Fruit fly (Drosophila melanogaster) whole organism, embryonic: ENCODE results near the gene CG12947.

Source experiments
- ATbp ChIP-seq: fragments of 200-800 bp; sonication (Bioruptor generic); optimal IDR thresholded peaks from 2 replicates; lab custom pipeline; 2017; ENCODE audit warnings: missing biosample characterization, mild to moderate bottlenecking, missing genetic modification characterization, missing genetic modification reagents
- Bgb ChIP-seq: fragments of 200-800 bp; sonication (Bioruptor generic); IDR thresholded peaks from 2 replicates; pipeline ENCODE4 v1.3.6; 2022; ENCODE audit warnings: missing biosample characterization, missing genetic modification characterization; ENCODE audit not compliant: partially characterized antibody
- CG14965 ChIP-seq: fragments of 200-800 bp; sonication (Bioruptor generic); optimal IDR thresholded peaks from 2 replicates; lab custom pipeline; 2016; ENCODE audit warnings: missing biosample characterization, missing genetic modification characterization, borderline replicate concordance
- CG18262 ChIP-seq: fragments of 200-800 bp; optimal IDR thresholded peaks from 3 replicates; lab custom pipeline; 2019; ENCODE audit warnings: missing biosample characterization, mild to moderate bottlenecking, missing genetic modification characterization, moderate library complexity
- CG2120 ChIP-seq: fragments of 200-800 bp; sonication (Bioruptor generic); optimal IDR thresholded peaks from 3 replicates; lab custom pipeline; 2016; ENCODE audit warnings: missing biosample characterization, missing genetic modification characterization
- CG2678 ChIP-seq: fragments of 200-800 bp; sonication (Bioruptor generic); optimal IDR thresholded peaks from 3 replicates; lab custom pipeline; 2019; ENCODE audit warnings: missing biosample characterization, mild to moderate bottlenecking, missing genetic modification characterization, moderate library complexity
- CG2712 ChIP-seq: fragments of 200-800 bp; optimal IDR thresholded peaks from 3 replicates; lab custom pipeline; 2019; ENCODE audit warnings: missing biosample characterization, mild to moderate bottlenecking, missing genetic modification characterization, moderate library complexity
- CG3847 ChIP-seq: fragments of 200-800 bp; sonication (Bioruptor generic); IDR thresholded peaks from 2 replicates; pipeline ENCODE4 v1.3.6; 2022; ENCODE audit warnings: missing biosample characterization, missing genetic modification characterization
- CG6254 ChIP-seq: fragments of 200-800 bp; sonication (Bioruptor generic); optimal IDR thresholded peaks from 3 replicates; lab custom pipeline; 2017; ENCODE audit warnings: mild to moderate bottlenecking, missing biosample characterization, missing genetic modification reagents, missing genetic modification characterization
- CG6813 ChIP-seq: fragments of 200-800 bp; sonication (Bioruptor generic); optimal IDR thresholded peaks from 2 replicates; lab custom pipeline; 2017; ENCODE audit warnings: missing biosample characterization, missing genetic modification characterization, mild to moderate bottlenecking, moderate library complexity, missing genetic modification reagents
- CG7556 ChIP-seq: fragments of 200-800 bp; sonication (Bioruptor generic); optimal IDR thresholded peaks from 2 replicates; lab custom pipeline; 2017; ENCODE audit warnings: missing biosample characterization, mild to moderate bottlenecking, missing genetic modification characterization
- CG7963 ChIP-seq: fragments of 200-800 bp; sonication (Bioruptor generic); IDR thresholded peaks from 3 replicates; pipeline ENCODE4 v1.3.6; 2022; ENCODE audit warnings: missing biosample characterization, missing genetic modification characterization; ENCODE audit not compliant: partially characterized antibody
- CG8388 ChIP-seq: fragments of 200-800 bp; sonication (Bioruptor generic); optimal IDR thresholded peaks from 2 replicates; lab custom pipeline; 2019; ENCODE audit warnings: missing biosample characterization, mild to moderate bottlenecking, missing genetic modification characterization, moderate library complexity
- D19A ChIP-seq: fragments of 200-800 bp; optimal IDR thresholded peaks from 3 replicates; lab custom pipeline; 2019; ENCODE audit warnings: missing biosample characterization, mild to moderate bottlenecking, missing genetic modification characterization, moderate library complexity
- Dek ChIP-seq: fragments of 200-800 bp; sonication (Bioruptor generic); optimal IDR thresholded peaks from 3 replicates; lab custom pipeline; 2019; ENCODE audit warnings: missing biosample characterization, mild to moderate bottlenecking, missing genetic modification characterization, moderate library complexity
- Fer1 ChIP-seq: fragments of 200-800 bp; sonication (Bioruptor generic); optimal IDR thresholded peaks from 2 replicates; lab custom pipeline; 2017; ENCODE audit warnings: missing biosample characterization, mild to moderate bottlenecking, missing genetic modification characterization
- MTF-1 ChIP-seq: fragments of 200-800 bp; sonication (Bioruptor generic); optimal IDR thresholded peaks from 2 replicates; lab custom pipeline; 2018; ENCODE audit warnings: missing biosample characterization, mild to moderate bottlenecking, missing genetic modification characterization, borderline replicate concordance
- Pdp1 ChIP-seq, 2 experiments: fragments of 200-800 bp; sonication (Bioruptor generic); optimal IDR thresholded peaks; 3 replicates each; lab custom pipeline; 2016; ENCODE audit warnings: missing biosample characterization in 2 of 2, missing genetic modification characterization in 2 of 2, mild to moderate bottlenecking in 1 of 2, moderate library complexity in 1 of 2
- Trl ChIP-seq, 3 experiments: fragments of >200 bp in 2 of 3; fragments of 200-800 bp in 1 of 3; sonication (Bioruptor generic) in 1 of 3; optimal IDR thresholded peaks; 2 replicates in 1 of 3; 3 replicates in 2 of 3; lab custom pipeline; 2016 to 2017; ENCODE audit warnings: missing biosample characterization in 1 of 3, missing genetic modification characterization in 1 of 3
- Xbp1 ChIP-seq: fragments of 200-800 bp; sonication (Bioruptor generic); optimal IDR thresholded peaks from 3 replicates; lab custom pipeline; 2016; ENCODE audit warnings: missing biosample characterization, mild to moderate bottlenecking, missing genetic modification characterization
- bsh ChIP-seq, 2 experiments: fragments of 200-800 bp; sonication (Bioruptor generic); optimal IDR thresholded peaks; 2 replicates each; lab custom pipeline; 2017 to 2018; ENCODE audit warnings: mild to moderate bottlenecking in 2 of 2, missing biosample characterization in 2 of 2, missing genetic modification characterization in 2 of 2, moderate library complexity in 1 of 2
- emc ChIP-seq: fragments of 200-800 bp; sonication (Bioruptor generic); optimal IDR thresholded peaks from 2 replicates; lab custom pipeline; 2016; ENCODE audit warnings: missing biosample characterization, missing genetic modification characterization
- fd3F ChIP-seq: fragments of 200-800 bp; sonication (Bioruptor generic); optimal IDR thresholded peaks from 2 replicates; lab custom pipeline; 2018; ENCODE audit warnings: missing biosample characterization, mild to moderate bottlenecking, missing genetic modification characterization, moderate library complexity
- gcm2 ChIP-seq: fragments of 200-800 bp; sonication (Bioruptor generic); optimal IDR thresholded peaks from 2 replicates; lab custom pipeline; 2016; ENCODE audit warnings: missing biosample characterization, missing genetic modification characterization
- gem ChIP-seq: fragments of 200-800 bp; sonication (Bioruptor generic); optimal IDR thresholded peaks from 2 replicates; lab custom pipeline; 2019; ENCODE audit warnings: missing biosample characterization, mild to moderate bottlenecking, missing genetic modification characterization, moderate library complexity
- gsb-n ChIP-seq: fragments of 200-800 bp; sonication (Bioruptor generic); optimal IDR thresholded peaks from 3 replicates; lab custom pipeline; 2018; ENCODE audit warnings: missing biosample characterization, mild to moderate bottlenecking, missing genetic modification characterization
- jing ChIP-seq: fragments of 200-800 bp; sonication (Bioruptor generic); optimal IDR thresholded peaks from 2 replicates; lab custom pipeline; 2018; ENCODE audit warnings: missing biosample characterization, mild to moderate bottlenecking, missing genetic modification characterization
- nmo ChIP-seq: fragments of 200-800 bp; sonication (Bioruptor generic); optimal IDR thresholded peaks from 2 replicates; lab custom pipeline; 2018; ENCODE audit warnings: missing biosample characterization, mild to moderate bottlenecking, missing genetic modification characterization, moderate library complexity
- phol ChIP-seq: fragments of 200-800 bp; sonication (Bioruptor generic); optimal IDR thresholded peaks from 3 replicates; lab custom pipeline; 2018; ENCODE audit warnings: missing biosample characterization, mild to moderate bottlenecking, missing genetic modification characterization, moderate library complexity
- prd ChIP-seq, 3 experiments: fragments of >200 bp in 2 of 3; fragments of 200-800 bp in 1 of 3; sonication (Bioruptor generic) in 1 of 3; optimal IDR thresholded peaks in 2 of 3; IDR thresholded peaks in 1 of 3; 2 replicates in 2 of 3; 3 replicates in 1 of 3; pipeline versions ENCODE4 v1.3.6 to Lab custom; 2017 to 2022; ENCODE audit warnings: missing biosample characterization in 1 of 3, missing genetic modification characterization in 1 of 3
- sens ChIP-seq: fragments of 200-800 bp; sonication (Bioruptor generic); peaks from one replicate; lab custom pipeline; 2016; ENCODE audit warnings: missing biosample characterization, missing genetic modification characterization
- sna ChIP-seq: fragments of 200-800 bp; sonication (Bioruptor generic); IDR thresholded peaks from 2 replicates; pipeline ENCODE4 v1.3.6; 2022; ENCODE audit warnings: missing biosample characterization, missing genetic modification characterization; ENCODE audit not compliant: partially characterized antibody
- so ChIP-seq: fragments of 200-800 bp; sonication (Bioruptor generic); IDR thresholded peaks from 3 replicates; pipeline ENCODE4 v1.3.6; 2022; ENCODE audit warnings: missing biosample characterization, missing genetic modification characterization
- unpg ChIP-seq: fragments of 200-800 bp; sonication (Bioruptor generic); optimal IDR thresholded peaks from 3 replicates; lab custom pipeline; 2018; ENCODE audit warnings: missing biosample characterization, mild to moderate bottlenecking, missing genetic modification characterization, moderate library complexity
- vnd ChIP-seq: fragments of 200-800 bp; sonication (Bioruptor generic); IDR thresholded peaks from 3 replicates; pipeline ENCODE4 v1.3.6; 2022; ENCODE audit warnings: missing biosample characterization, missing genetic modification characterization; ENCODE audit not compliant: partially characterized antibody
- vvl ChIP-seq: fragments of 200-800 bp; sonication (Bioruptor generic); IDR thresholded peaks from 2 replicates; pipeline ENCODE4 v1.3.6; 2022; ENCODE audit warnings: missing biosample characterization, missing genetic modification characterization
- wor ChIP-seq: fragments of 200-800 bp; sonication (Bioruptor generic); IDR thresholded peaks from 2 replicates; pipeline ENCODE4 v1.3.6; 2022; ENCODE audit warnings: missing biosample characterization, missing genetic modification characterization
- yki ChIP-seq: fragments of >200 bp; optimal IDR thresholded peaks from 3 replicates; lab custom pipeline; 2018

The CG12947 gene

DNA sequence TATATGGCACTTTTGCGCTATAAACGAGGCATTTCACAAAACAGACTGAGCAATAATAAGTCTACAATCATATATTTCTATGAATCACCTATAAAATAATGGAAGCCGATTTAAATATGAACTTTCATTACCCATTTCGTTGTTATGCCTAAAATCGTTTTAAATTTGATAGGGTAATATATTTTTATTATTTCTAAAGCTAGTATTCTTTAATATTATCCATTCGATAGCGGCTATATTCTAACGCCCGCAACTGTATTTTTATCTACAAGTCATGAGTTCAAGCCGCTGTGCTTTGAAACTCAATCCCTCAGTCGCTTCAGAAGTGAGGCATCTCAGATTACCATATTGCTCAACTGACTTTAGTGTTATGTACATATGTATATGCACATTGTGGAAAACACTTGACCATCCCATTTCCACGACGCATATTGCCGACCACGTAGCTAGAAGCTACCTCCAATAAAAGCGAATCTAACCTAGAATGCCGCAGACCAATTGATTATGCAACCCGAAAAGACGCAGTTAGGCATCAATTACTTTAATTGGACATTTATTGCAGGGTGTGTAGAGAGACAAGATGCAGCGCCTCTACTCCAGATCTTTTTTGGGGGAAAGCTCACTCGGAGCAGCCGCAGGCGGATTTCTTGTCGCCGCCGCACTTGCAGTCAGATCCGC, 3.5 kb downstream of the CG12947 start (continued):
- peak; percentile 21; the same call in 1 of the 2 replicates for TF ChIP-seq Bgb (GFP tag; lab: Robert Waterston, UW)
- TF ChIP-seq sna (GFP tag; lab: Robert Waterston, UW), result no peak
- peak; percentile 73 for TF ChIP-seq gem
- TF ChIP-seq vvl (GFP tag; lab: Robert Waterston, UW), result 0 out of 2 replicates have a peak, but pooled peaks have one; percentile 8
- no peak for TF ChIP-seq fd3F (GFP tag; lab: Kevin White, UChicago)
- no peak for TF ChIP-seq yki (lab: Kevin White, UChicago)
- peak in 1 of 2 experiments; percentile 33 for TF ChIP-seq bsh (GFP tag; optimal IDR thresholded peaks at IDR 0.05; lab: Kevin White, UChicago)
- no peak for TF ChIP-seq emc (GFP tag; lab: Kevin White, UChicago)
- TF ChIP-seq sens (GFP tag; lab: Kevin White, UChicago), result peak; percentile 25
- TF ChIP-seq CG18262 (tag; lab: Kevin White, UChicago), result peak; percentile 27
- peak; percentile 45 for TF ChIP-seq CG7556 (GFP tag; lab: Kevin White, UChicago)
- 0 out of 3 replicates have a peak, but pooled peaks have one; percentile 25 for TF ChIP-seq so (GFP tag; lab: Robert Waterston, UW)
- TF ChIP-seq nmo (GFP tag; lab: Kevin White, UChicago), result peak; percentile 5
- TF ChIP-seq CG2712 (tag; lab: Kevin White, UChicago), result peak; percentile 35
- no peak for TF ChIP-seq CG7963 (GFP tag; lab: Robert Waterston, UW)
- TF ChIP-seq gsb-n, result peak; percentile 14
- peak; percentile 47 for TF ChIP-seq unpg (GFP tag; lab: Kevin White, UChicago)
- peak; percentile 24 for TF ChIP-seq CG2120 (GFP tag; lab: Kevin White, UChicago)
- no peak for TF ChIP-seq vnd (GFP tag; lab: Robert Waterston, UW)
- TF ChIP-seq phol (tag; lab: Kevin White, UChicago), result peak; percentile 16
- TF ChIP-seq wor (GFP tag; lab: Robert Waterston, UW), result no peak
- peak; percentile 9 for TF ChIP-seq Dek (tag; lab: Kevin White, UChicago)
- TF ChIP-seq Fer1 (GFP tag; lab: Kevin White, UChicago), result peak; percentile 2
- peak; percentile 49 for TF ChIP-seq MTF-1 (GFP tag; lab: Kevin White, UChicago)
- TF ChIP-seq CG14965 (GFP tag; lab: Kevin White, UChicago), result no peak
- no peak for TF ChIP-seq CG6254
- peak; percentile 1 for TF ChIP-seq D19A (tag; lab: Kevin White, UChicago)
- peak; percentile 6 for TF ChIP-seq Xbp1 (GFP tag; lab: Kevin White, UChicago)
- TF ChIP-seq ATbp, result peak; percentile 29
- TF ChIP-seq CG6813 (GFP tag; lab: Kevin White, UChicago), result no peak
- TF ChIP-seq Trl (optimal IDR thresholded peaks at IDR 0.05; lab: Kevin White, UChicago), result no peak
- TF ChIP-seq Trl (GFP tag; optimal IDR thresholded peaks at IDR 0.05; lab: Kevin White, UChicago), result no peak
- no peak for TF ChIP-seq CG3847 (GFP tag; lab: Robert Waterston, UW)
- no peak for TF ChIP-seq prd (optimal IDR thresholded peaks at IDR 0.05; lab: Kevin White, UChicago)
- TF ChIP-seq prd (GFP tag; IDR thresholded peaks at IDR 0.05; lab: Robert Waterston, UW), result 0 out of 3 replicates have a peak, but pooled peaks have one; percentile 17
- TF ChIP-seq jing, result no peak
- peak in 1 of 2 experiments; percentile 95 for TF ChIP-seq Pdp1 (GFP tag; optimal IDR thresholded peaks at IDR 0.05; lab: Kevin White, UChicago)
- peak; percentile 50 for TF ChIP-seq CG8388 (GFP tag; lab: Kevin White, UChicago)
- peak; percentile 25 for TF ChIP-seq CG2678 (tag; lab: Kevin White, UChicago)
- no peak for TF ChIP-seq gcm2
